Fruit fly (Drosophila melanogaster): ENCODE data around the gene eater.
A peak's percentile ranks its signal among the peaks of the same experiment; 100 is the strongest.

Gene eater

DNA sequence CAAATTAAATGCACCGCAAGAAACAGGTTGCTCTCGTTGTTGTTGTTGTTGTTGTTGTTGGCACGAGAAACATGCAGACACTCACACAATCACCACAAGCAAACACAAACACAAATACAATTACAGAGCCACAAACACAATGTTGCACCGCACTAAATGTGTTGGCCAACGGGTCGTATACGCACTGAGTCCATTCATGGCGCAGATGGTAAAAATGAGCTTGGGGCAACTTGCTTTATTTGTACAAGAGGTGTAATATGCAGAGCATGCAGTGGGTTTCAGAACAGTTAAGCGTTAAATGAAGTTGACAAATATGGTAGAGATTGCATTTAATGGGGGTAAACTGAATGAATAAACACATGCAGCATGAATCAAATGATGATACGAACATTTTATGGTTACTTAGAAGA lies 38.4 kb upstream of the eater start (continued):
- TF ChIP-seq z (GFP tag; IDR thresholded peaks at IDR 0.05), result no peak
- TF ChIP-seq CG4820 (GFP tag; optimal IDR thresholded peaks at IDR 0.05), result no peak
- TF ChIP-seq CG31224 (GFP tag; IDR thresholded peaks at IDR 0.05), result no peak
- TF ChIP-seq CG9932 (GFP tag; IDR thresholded peaks at IDR 0.05), result no peak
- TF ChIP-seq Meics (GFP tag; optimal IDR thresholded peaks at IDR 0.05), result no peak
- TF ChIP-seq disco-r (GFP tag; optimal IDR thresholded peaks at IDR 0.05), result no peak
- TF ChIP-seq Atf3 (GFP tag; optimal IDR thresholded peaks at IDR 0.05), result no peak
- TF ChIP-seq CG14050 (GFP tag; IDR thresholded peaks at IDR 0.05), result no peak
- TF ChIP-seq br (optimal IDR thresholded peaks at IDR 0.05), result no peak
- peak; percentile 27 for TF ChIP-seq CG18619 (GFP tag; optimal IDR thresholded peaks at IDR 0.05)
- TF ChIP-seq lola (GFP tag; optimal IDR thresholded peaks at IDR 0.05), result peak in 1 of 3 experiments; percentile 31
- TF ChIP-seq p53 (GFP tag; optimal IDR thresholded peaks at IDR 0.05), result no peak
- no peak for TF ChIP-seq sd (tag; optimal IDR thresholded peaks at IDR 0.05)
- TF ChIP-seq Poxn (GFP tag; IDR thresholded peaks at IDR 0.05), result no peak
- no peak for TF ChIP-seq GATAe (GFP tag; conservative IDR thresholded peaks at IDR 0.05)
- no peak for TF ChIP-seq CG15696 (tag; optimal IDR thresholded peaks at IDR 0.05)
- TF ChIP-seq fd64A (GFP tag; optimal IDR thresholded peaks at IDR 0.05), result peak; percentile 71
- TF ChIP-seq CG6765 (GFP tag; optimal IDR thresholded peaks at IDR 0.05), result no peak
- no peak for TF ChIP-seq corto (GFP tag; optimal IDR thresholded peaks at IDR 0.05)
- TF ChIP-seq CG10979 (tag; optimal IDR thresholded peaks at IDR 0.05), result peak; percentile 53
- TF ChIP-seq klu (GFP tag; IDR thresholded peaks at IDR 0.05), result no peak
- no peak for TF ChIP-seq fd102C (GFP tag; optimal IDR thresholded peaks at IDR 0.05)
- TF ChIP-seq Spps (tag; optimal IDR thresholded peaks at IDR 0.05), result no peak
- no peak for TF ChIP-seq CG34422 (GFP tag; IDR thresholded peaks at IDR 0.05)
- TF ChIP-seq CG10654 (GFP tag; optimal IDR thresholded peaks at IDR 0.05), result peak; percentile 42
- TF ChIP-seq CG2875 (GFP tag; optimal IDR thresholded peaks at IDR 0.05), result peak; percentile 78
- no peak for TF ChIP-seq ind (GFP tag; optimal IDR thresholded peaks at IDR 0.05)
- no peak for TF ChIP-seq ab (GFP tag; optimal IDR thresholded peaks at IDR 0.05)
- peak; percentile 16 for TF ChIP-seq bab2 (GFP tag; optimal IDR thresholded peaks at IDR 0.05)
- peak; percentile 61 for TF ChIP-seq org-1 (GFP tag; optimal IDR thresholded peaks at IDR 0.05)
- TF ChIP-seq gfzf (GFP tag; optimal IDR thresholded peaks at IDR 0.05), result no peak
- TF ChIP-seq CG3995 (GFP tag; optimal IDR thresholded peaks at IDR 0.05), result no peak
- no peak for TF ChIP-seq CG11247 (GFP tag; IDR thresholded peaks at IDR 0.05)
- no peak for TF ChIP-seq toy (GFP tag; IDR thresholded peaks at IDR 0.05)
- no peak for TF ChIP-seq jumu (GFP tag; optimal IDR thresholded peaks at IDR 0.05)
- TF ChIP-seq pho (GFP tag; optimal IDR thresholded peaks at IDR 0.05), result no peak
- no peak for TF ChIP-seq grn (GFP tag; optimal IDR thresholded peaks at IDR 0.05)
- TF ChIP-seq CG12769 (tag; optimal IDR thresholded peaks at IDR 0.05), result peak; percentile 45
- TF ChIP-seq tup (GFP tag; optimal IDR thresholded peaks at IDR 0.05), result no peak
- TF ChIP-seq Ptx1 (GFP tag; IDR thresholded peaks at IDR 0.05), result no peak
- TF ChIP-seq chinmo (GFP tag; IDR thresholded peaks at IDR 0.05; ENCODE audit: partially characterized antibody), result no peak
- TF ChIP-seq Xbp1 (GFP tag; optimal IDR thresholded peaks at IDR 0.05), result no peak
- TF ChIP-seq CG3726 (GFP tag; IDR thresholded peaks at IDR 0.05), result no peak
- TF ChIP-seq D19A (tag; optimal IDR thresholded peaks at IDR 0.05), result peak; percentile 42
- TF ChIP-seq CG3163 (GFP tag; optimal IDR thresholded peaks at IDR 0.05), result no peak
- TF ChIP-seq CG18011 (GFP tag; optimal IDR thresholded peaks at IDR 0.05), result no peak
- peak; percentile 6 for TF ChIP-seq CG17802 (tag; optimal IDR thresholded peaks at IDR 0.05)
- no peak for TF ChIP-seq repo (GFP tag; optimal IDR thresholded peaks at IDR 0.05)
- TF ChIP-seq scrt (GFP tag; optimal IDR thresholded peaks at IDR 0.05), result no peak
- TF ChIP-seq CG12219 (GFP tag; optimal IDR thresholded peaks at IDR 0.05), result no peak
- no peak for TF ChIP-seq tgo (GFP tag; IDR thresholded peaks at IDR 0.05)
- TF ChIP-seq CG7357 (GFP tag; IDR thresholded peaks at IDR 0.05), result no peak
- TF ChIP-seq CG11723 (GFP tag; optimal IDR thresholded peaks at IDR 0.05), result peak; percentile 67
